Fruit fly (Drosophila melanogaster) Kc167 (cell line): ENCODE results near the gene CG11349.

ENCODE experiments used
- Myc ChIP-seq: fragments of >200 bp; optimal IDR thresholded peaks from 2 replicates; lab custom pipeline; 2017; ENCODE audit warnings: missing external identifiers
- Sin3A ChIP-seq: fragments of >200 bp; optimal IDR thresholded peaks from 2 replicates; lab custom pipeline; 2018; ENCODE audit warnings: missing external identifiers
- h ChIP-seq: fragments of >200 bp; optimal IDR thresholded peaks from 3 replicates; lab custom pipeline; 2018; ENCODE audit warnings: missing external identifiers
- insv ChIP-seq: fragments of >200 bp; optimal IDR thresholded peaks from 3 replicates; lab custom pipeline; 2018; ENCODE audit warnings: missing external identifiers
- psq ChIP-seq: fragments of >200 bp; optimal IDR thresholded peaks from 2 replicates; lab custom pipeline; 2017; ENCODE audit warnings: missing external identifiers
- ttk ChIP-seq: sonication (Bioruptor generic); optimal IDR thresholded peaks from 2 replicates; lab custom pipeline; 2017; ENCODE audit warnings: missing external identifiers

CG11349 gene

DNA sequence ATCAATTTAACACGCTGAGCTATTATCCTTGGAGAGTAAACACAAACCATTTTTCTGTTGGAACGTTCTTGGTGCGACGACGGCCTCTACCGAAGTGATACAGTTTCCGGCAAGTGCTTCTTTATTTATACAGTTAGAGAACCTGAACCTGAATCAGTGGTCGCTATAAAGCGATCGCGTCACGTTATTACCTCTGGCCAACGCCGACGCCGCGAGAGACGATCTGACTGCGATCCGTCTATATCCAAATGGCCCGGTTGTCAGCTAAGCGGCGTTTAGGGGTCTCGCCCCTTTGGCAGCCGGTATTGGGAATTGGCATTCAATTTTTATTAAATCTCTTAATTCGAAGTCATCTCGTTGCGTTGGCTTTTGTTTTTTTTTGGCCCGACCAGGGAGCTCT, 14.8 kb upstream of the CG11349 start, which contains the start of gene CG11345:
TSS of gene CG11345 (minus strand) at position 101 of the 400 bp plus-strand sequence.
- no peak for TF ChIP-seq Sin3A (lab: Kevin White, UChicago)
- TF ChIP-seq insv: no peak
- no peak for TF ChIP-seq ttk (lab: Kevin White, UChicago)
- TF ChIP-seq h (lab: Kevin White, UChicago): no peak
- TF ChIP-seq Myc (lab: Kevin White, UChicago): no peak
- no peak for TF ChIP-seq psq (lab: Kevin White, UChicago)

DNA sequence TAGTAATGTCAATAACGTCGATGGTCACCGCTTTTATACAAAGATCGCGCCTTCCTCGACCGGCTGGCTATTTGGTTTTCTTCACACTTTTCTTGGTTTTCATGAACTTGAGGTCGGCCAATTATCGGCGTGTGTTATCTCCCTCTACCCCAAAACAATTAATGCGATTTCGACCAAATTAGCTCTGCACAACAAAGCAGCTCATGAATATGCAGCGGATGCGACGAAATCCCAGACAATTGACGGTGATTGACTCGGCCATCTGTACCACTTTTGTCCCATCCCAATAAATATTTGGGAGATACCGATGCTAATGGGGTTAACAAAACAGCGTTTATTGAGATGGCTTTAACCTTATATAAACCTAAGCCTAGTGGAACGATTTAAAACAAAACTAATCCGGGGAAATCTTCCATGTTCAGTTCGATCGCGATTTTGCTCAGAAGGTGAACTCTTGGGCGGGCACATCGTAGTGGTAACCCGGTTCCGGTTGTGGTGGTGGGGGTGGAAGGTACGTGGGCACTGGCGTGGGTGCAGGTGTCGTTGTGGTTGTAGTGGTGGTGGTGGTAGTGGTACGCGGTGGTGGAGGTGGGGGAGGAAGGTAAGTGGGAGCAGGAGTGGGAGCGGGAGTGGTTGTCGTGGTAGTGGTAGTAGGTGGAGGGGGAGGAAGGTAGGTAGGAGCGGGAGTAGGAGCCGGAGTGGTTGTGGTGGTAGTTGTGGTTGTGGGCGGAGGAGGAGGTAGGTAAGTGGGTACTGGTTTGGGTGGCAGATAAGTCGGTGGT, 12.4 kb upstream of the CG11349 start, which contains the start of gene CG15022:
TSS of gene CG15022 (minus strand) at position 11 of the 782 bp plus-strand sequence.
- TF ChIP-seq Myc (lab: Kevin White, UChicago): no peak
- TF ChIP-seq h (lab: Kevin White, UChicago): no peak
- TF ChIP-seq ttk (lab: Kevin White, UChicago): no peak
- TF ChIP-seq insv: no peak
- TF ChIP-seq Sin3A (lab: Kevin White, UChicago): no peak
- TF ChIP-seq psq (lab: Kevin White, UChicago): no peak

DNA sequence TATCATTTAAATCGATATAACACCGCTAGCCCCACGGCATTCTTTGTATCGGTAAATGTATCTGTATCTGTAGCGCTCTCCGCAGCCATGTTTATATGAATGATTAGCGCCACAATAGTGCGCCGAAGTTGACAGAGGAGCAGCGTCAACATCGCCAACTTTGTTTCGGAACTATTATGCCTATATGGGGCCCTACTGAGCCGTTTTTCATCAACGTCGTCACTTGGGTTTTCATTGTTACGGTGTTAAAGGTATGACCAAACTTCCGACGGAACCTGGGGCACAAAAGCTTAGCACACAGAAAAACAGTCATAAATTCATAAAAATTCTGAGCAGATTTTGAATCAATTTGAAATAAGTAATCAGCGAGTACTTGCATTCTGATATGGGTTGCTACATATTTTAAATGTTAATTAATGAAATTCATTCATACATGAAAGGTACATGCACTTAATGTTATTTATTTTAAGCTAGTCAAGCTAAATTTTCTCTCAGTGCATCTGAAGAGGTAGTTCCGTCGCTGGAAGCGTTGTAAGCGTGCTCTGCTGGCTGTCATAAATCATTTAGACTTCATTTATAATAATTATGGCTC, 11.3 kb upstream of the CG11349 start, which contains the start of gene CG15023:
TSS of gene CG15023 (minus strand) at position 51 of the 592 bp plus-strand sequence.
- TF ChIP-seq psq (lab: Kevin White, UChicago) (no peak), insv (no peak), Myc (lab: Kevin White, UChicago) (no peak), Sin3A (lab: Kevin White, UChicago) (no peak), ttk (lab: Kevin White, UChicago) (no peak)

DNA sequence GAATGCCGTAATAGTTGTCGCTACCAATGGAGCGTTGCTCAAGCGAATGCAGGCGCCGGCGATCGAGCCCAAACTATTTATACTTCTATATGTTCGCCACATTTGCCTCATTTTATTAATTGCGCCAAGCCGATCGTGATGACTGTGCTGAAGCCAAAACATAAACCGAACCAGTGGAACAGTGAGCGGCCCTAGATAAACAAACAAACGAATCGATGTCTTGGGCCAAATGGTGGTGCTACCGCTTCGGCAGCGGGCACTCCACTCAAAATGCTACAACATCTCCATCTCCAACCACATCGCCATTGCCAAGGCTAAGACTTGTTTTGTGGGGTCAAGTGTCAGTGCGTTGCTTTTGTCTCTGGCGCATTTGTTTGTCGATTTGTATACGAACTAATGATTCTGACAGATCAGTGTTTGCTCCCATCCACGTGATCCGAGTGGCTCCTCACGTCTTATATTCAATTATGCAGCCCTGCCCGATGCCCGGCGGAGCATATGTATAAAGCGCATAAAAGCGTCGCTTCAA, 9.0 kb upstream of the CG11349 start, which contains the start of gene CG15024:
TSS of gene CG15024 (minus strand) at position 51 of the 529 bp plus-strand sequence.
- no peak for TF ChIP-seq ttk (lab: Kevin White, UChicago)
- TF ChIP-seq h (lab: Kevin White, UChicago): no peak
- no peak for TF ChIP-seq insv
- no peak for TF ChIP-seq Sin3A (lab: Kevin White, UChicago)
- no peak for TF ChIP-seq psq (lab: Kevin White, UChicago)
- TF ChIP-seq Myc (lab: Kevin White, UChicago): no peak

DNA sequence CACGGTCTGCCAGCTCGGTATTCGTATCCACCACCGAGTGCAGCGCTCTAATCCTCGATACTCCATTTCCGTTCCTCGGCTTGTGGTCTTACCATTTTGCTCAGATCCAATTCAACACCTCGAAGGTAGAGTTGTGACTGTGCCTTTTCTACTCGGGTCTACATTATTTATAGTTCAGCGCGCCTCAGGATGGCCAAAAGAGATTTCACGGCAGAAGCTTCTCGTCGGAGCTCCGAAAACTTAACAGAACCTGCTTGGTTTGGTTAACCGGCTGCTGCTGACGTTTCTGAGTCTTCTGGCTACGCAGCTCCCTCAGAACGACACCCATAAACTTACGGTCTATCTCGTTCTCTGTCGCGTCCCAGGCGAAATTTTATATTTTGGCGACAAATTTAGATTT, 6.3 kb upstream of the CG11349 start, which contains the start of gene CG32241:
TSS of gene CG32241 (minus strand) at position 101 of the 400 bp plus-strand sequence.
- no peak for TF ChIP-seq Myc (lab: Kevin White, UChicago)
- no peak for TF ChIP-seq h (lab: Kevin White, UChicago)
- TF ChIP-seq psq (lab: Kevin White, UChicago): no peak
- no peak for TF ChIP-seq Sin3A (lab: Kevin White, UChicago)
- no peak for TF ChIP-seq ttk (lab: Kevin White, UChicago)
- TF ChIP-seq insv: no peak

DNA sequence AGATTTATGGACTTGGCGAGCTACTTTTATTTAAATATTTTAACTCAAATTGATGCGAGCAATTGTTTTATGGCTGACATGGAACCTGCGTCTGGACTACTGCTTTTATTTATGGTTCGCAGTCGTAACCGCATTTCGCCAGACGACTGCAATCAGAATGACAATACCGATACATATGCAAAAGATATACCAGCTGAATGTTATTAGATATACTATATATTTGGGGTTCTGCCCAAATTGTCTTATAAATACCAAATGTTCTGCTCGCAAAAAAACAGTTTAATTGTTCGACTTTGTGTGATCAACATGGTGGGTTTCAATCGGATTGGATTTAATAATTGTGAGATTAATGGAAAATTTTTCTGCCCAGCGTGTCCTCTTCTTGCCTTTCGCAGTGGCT, 3.2 kb upstream of the CG11349 start, which contains the start of gene CG32249:
TSS of gene CG32249 (plus strand) at position 301 of the 400 bp plus-strand sequence.
- TF ChIP-seq insv (no peak), Sin3A (lab: Kevin White, UChicago) (no peak), Myc (lab: Kevin White, UChicago) (no peak), ttk (lab: Kevin White, UChicago) (no peak), h (lab: Kevin White, UChicago) (no peak), psq (lab: Kevin White, UChicago) (no peak)

DNA sequence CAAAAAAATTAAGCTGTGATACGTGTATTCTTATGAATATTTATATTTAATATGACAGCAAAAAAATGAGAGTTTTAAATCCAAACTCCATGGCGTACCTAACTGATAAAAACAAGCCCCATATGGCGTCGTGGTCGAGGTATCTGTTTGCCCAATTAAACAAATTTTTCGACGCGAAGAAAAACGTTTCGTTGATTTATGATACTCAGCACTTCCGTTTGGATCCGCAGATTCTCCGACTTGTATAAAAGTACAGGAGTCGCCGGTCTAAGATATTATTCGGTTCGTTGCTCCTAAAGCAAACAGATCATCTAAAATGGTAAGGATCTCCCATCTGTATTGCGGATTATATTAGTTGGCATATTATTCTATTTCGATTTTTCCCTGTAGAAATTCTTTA, 1.4 kb upstream of the CG11349 start, which contains the start of gene CG32248:
TSS of gene CG32248 (plus strand) at position 301 of the 400 bp plus-strand sequence.
- no peak for TF ChIP-seq Myc (lab: Kevin White, UChicago)
- no peak for TF ChIP-seq psq (lab: Kevin White, UChicago)
- no peak for TF ChIP-seq ttk (lab: Kevin White, UChicago)
- TF ChIP-seq h (lab: Kevin White, UChicago): no peak
- no peak for TF ChIP-seq Sin3A (lab: Kevin White, UChicago)
- no peak for TF ChIP-seq insv

DNA sequence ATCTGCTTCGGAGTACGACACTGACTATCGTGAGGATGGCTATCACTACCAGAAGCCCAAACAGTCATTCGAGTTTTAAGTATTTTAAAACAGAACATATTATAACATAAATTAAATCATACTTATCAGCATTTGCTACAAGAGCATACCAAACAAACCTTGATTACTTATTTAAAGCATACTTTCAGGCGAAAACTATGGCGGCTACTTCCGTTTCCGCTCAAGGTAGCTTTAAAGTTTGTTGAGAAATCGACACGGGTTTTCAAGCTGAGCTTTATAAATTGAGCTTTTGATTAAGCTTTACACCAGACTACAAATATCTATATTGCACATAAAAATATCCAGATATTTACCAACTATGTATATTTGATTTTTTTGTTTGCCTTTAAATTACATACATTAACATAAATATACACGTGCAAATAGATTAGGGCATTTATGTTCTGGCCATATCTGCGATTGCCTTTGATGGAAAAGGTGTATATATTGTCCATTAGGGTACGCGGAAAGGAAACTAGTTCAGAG, 2.1 kb downstream of the CG11349 start:
- TF ChIP-seq Sin3A (lab: Kevin White, UChicago) (no peak), psq (lab: Kevin White, UChicago) (no peak), Myc (lab: Kevin White, UChicago) (no peak), ttk (lab: Kevin White, UChicago) (no peak)

DNA sequence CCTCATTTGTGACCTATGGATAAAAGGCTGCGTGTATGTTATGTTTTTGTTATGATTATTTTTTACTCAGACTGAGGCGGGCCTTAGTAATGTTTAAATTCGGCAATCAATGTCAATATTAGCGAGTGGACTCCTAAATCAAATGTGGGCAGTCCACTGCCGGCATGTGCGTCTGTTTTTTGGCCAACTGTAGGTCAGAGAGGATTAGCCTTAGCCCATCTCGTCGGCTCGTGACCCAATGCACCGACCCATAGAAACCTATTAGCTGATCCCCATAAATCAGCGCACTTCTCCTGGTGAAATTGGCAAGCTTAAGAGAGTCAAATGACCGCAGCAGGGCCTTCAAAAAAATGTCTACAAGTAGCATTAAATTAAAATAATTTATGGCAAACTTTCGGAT, 2.8 kb downstream of the CG11349 start:
- TF ChIP-seq psq (lab: Kevin White, UChicago) (no peak), h (lab: Kevin White, UChicago) (no peak), Myc (lab: Kevin White, UChicago) (no peak), Sin3A (lab: Kevin White, UChicago) (no peak), ttk (lab: Kevin White, UChicago) (no peak), insv (no peak)

DNA sequence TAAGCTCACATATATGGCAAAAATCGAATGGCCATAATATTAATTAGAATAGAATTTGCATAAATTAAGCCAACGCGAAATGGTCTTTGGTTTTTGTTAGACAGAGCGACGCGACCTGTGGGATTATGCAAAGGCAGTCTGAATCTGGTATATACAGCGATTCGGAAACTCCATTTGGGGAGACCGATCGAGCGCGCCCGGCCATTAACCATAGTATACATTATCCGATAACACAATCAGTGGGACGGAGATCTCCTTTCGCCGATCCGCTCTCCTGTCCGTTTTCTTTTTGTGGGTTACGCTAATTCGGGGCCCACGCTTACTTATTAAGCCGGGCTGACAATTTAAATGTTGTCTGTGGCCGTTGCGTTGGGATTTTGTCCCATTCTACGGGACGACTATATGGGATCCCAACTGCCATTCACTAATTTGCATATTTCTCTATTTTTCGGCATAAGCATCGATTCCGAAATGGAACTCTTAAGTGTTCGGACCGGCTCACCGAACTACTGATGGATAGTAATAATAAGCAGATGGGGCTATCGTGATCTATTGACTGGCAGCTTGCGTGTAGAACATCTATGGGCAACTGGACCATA, 4.9 kb downstream of the CG11349 start:
- TF ChIP-seq psq (lab: Kevin White, UChicago) (no peak), Sin3A (lab: Kevin White, UChicago) (no peak), insv (no peak), h (lab: Kevin White, UChicago) (no peak), Myc (lab: Kevin White, UChicago) (no peak), ttk (lab: Kevin White, UChicago) (no peak)
